Fruit fly (Drosophila melanogaster) whole organism, embryonic: Measurements from ENCODE around the gene ATPsynB.

Source experiments
- ATbp ChIP-seq: fragments of 200-800 bp; sonication (Bioruptor generic); optimal IDR thresholded peaks from 2 replicates; lab custom pipeline; 2017; ENCODE audit warnings: missing biosample characterization, mild to moderate bottlenecking, missing genetic modification characterization, missing genetic modification reagents
- Abd-B ChIP-seq: fragments of 200-800 bp; sonication (Bioruptor generic); optimal IDR thresholded peaks from 2 replicates; lab custom pipeline; 2018; ENCODE audit warnings: missing biosample characterization, mild to moderate bottlenecking, missing genetic modification characterization, moderate library complexity
- Ada2b ChIP-seq: fragments of 200-800 bp; sonication (Bioruptor generic); IDR thresholded peaks from 2 replicates; pipeline ENCODE4 v1.3.6; 2022; ENCODE audit warnings: missing biosample characterization, missing genetic modification characterization
- CG10274 ChIP-seq: fragments of 200-800 bp; sonication (Bioruptor generic); optimal IDR thresholded peaks from 3 replicates; lab custom pipeline; 2017; ENCODE audit warnings: missing biosample characterization, mild to moderate bottlenecking, missing genetic modification characterization
- CG10543 ChIP-seq: fragments of 200-800 bp; sonication (Bioruptor generic); optimal IDR thresholded peaks from 3 replicates; lab custom pipeline; 2017; ENCODE audit warnings: missing biosample characterization, mild to moderate bottlenecking, missing genetic modification characterization, moderate library complexity
- CG10654 ChIP-seq: fragments of 200-800 bp; sonication (Bioruptor generic); optimal IDR thresholded peaks from 2 replicates; lab custom pipeline; 2016; ENCODE audit warnings: missing biosample characterization, missing genetic modification characterization
- CG11456 ChIP-seq: fragments of 200-800 bp; sonication (Bioruptor generic); IDR thresholded peaks from 3 replicates; pipeline ENCODE4 v1.3.6; 2022; ENCODE audit warnings: missing biosample characterization, missing genetic modification characterization
- CG12071 ChIP-seq: fragments of 200-800 bp; sonication (Bioruptor generic); optimal IDR thresholded peaks from 3 replicates; lab custom pipeline; 2018; ENCODE audit warnings: missing biosample characterization, mild to moderate bottlenecking, missing genetic modification characterization
- CG12219 ChIP-seq: fragments of 200-800 bp; sonication (Bioruptor generic); optimal IDR thresholded peaks from 3 replicates; lab custom pipeline; 2018; ENCODE audit warnings: missing biosample characterization, mild to moderate bottlenecking, missing genetic modification characterization
- CG13123 ChIP-seq: fragments of 200-800 bp; sonication (Bioruptor generic); optimal IDR thresholded peaks from 2 replicates; lab custom pipeline; 2016; ENCODE audit warnings: missing biosample characterization, missing genetic modification characterization
- CG13296 ChIP-seq: fragments of 200-800 bp; sonication (Bioruptor generic); optimal IDR thresholded peaks from 3 replicates; lab custom pipeline; 2018; ENCODE audit warnings: missing biosample characterization, mild to moderate bottlenecking, missing genetic modification characterization
- CG17802 ChIP-seq: fragments of 200-800 bp; sonication (Bioruptor generic); optimal IDR thresholded peaks from 2 replicates; lab custom pipeline; 2018; ENCODE audit warnings: missing biosample characterization, mild to moderate bottlenecking, missing genetic modification characterization, moderate library complexity
- CG17829 ChIP-seq: fragments of 200-800 bp; optimal IDR thresholded peaks from 2 replicates; lab custom pipeline; 2019; ENCODE audit warnings: missing biosample characterization, mild to moderate bottlenecking, missing genetic modification characterization, moderate library complexity
- CG1832 ChIP-seq: fragments of 200-800 bp; sonication (Bioruptor generic); optimal IDR thresholded peaks from 2 replicates; lab custom pipeline; 2017; ENCODE audit warnings: missing biosample characterization, mild to moderate bottlenecking, missing genetic modification characterization, inconsistent platforms
- CG31388 ChIP-seq: fragments of 200-800 bp; sonication (Bioruptor generic); optimal IDR thresholded peaks from 2 replicates; lab custom pipeline; 2016; ENCODE audit warnings: missing biosample characterization, missing genetic modification characterization
- CG32772 ChIP-seq: fragments of 200-800 bp; sonication (Bioruptor generic); IDR thresholded peaks from 2 replicates; pipeline ENCODE4 v1.3.6; 2022; ENCODE audit warnings: missing biosample characterization, missing genetic modification characterization
- CG4404 ChIP-seq: fragments of 200-800 bp; sonication (Bioruptor generic); IDR thresholded peaks from 2 replicates; pipeline ENCODE4 v1.3.6; 2022; ENCODE audit warnings: missing biosample characterization, missing genetic modification characterization
- CG5180 ChIP-seq: fragments of 200-800 bp; sonication (Bioruptor generic); optimal IDR thresholded peaks from 3 replicates; lab custom pipeline; 2017; ENCODE audit warnings: missing biosample characterization, missing genetic modification characterization, mild to moderate bottlenecking, moderate library complexity, missing genetic modification reagents
- CG5245 ChIP-seq: fragments of 200-800 bp; sonication (Bioruptor generic); optimal IDR thresholded peaks from 3 replicates; lab custom pipeline; 2016; ENCODE audit warnings: missing biosample characterization, missing genetic modification characterization
- CG6175 ChIP-seq: fragments of 200-800 bp; sonication (Bioruptor generic); IDR thresholded peaks from 3 replicates; pipeline ENCODE4 v1.3.6; 2022; ENCODE audit warnings: missing biosample characterization, missing genetic modification characterization
- CG6791 ChIP-seq: fragments of 200-800 bp; sonication (Bioruptor generic); IDR thresholded peaks from 3 replicates; pipeline ENCODE4 v1.3.6; 2022; ENCODE audit warnings: missing biosample characterization, missing genetic modification characterization; ENCODE audit not compliant: partially characterized antibody
- CG7928 ChIP-seq: fragments of 200-800 bp; sonication (Bioruptor generic); optimal IDR thresholded peaks from 2 replicates; lab custom pipeline; 2017; ENCODE audit warnings: missing biosample characterization, mild to moderate bottlenecking, missing genetic modification characterization
- CG8281 ChIP-seq: fragments of 200-800 bp; sonication (Bioruptor generic); optimal IDR thresholded peaks from 2 replicates; lab custom pipeline; 2018; ENCODE audit warnings: missing biosample characterization, mild to moderate bottlenecking, missing genetic modification characterization, moderate library complexity
- CG8765 ChIP-seq: fragments of 200-800 bp; sonication (Bioruptor generic); IDR thresholded peaks from 2 replicates; pipeline ENCODE4 v1.3.6; 2022; ENCODE audit warnings: missing biosample characterization, missing genetic modification characterization
- CG9932 ChIP-seq: fragments of 200-800 bp; sonication (Bioruptor generic); IDR thresholded peaks from 2 replicates; pipeline ENCODE4 v1.3.6; 2022; ENCODE audit warnings: missing biosample characterization, missing genetic modification characterization
- CrebB ChIP-seq: fragments of 200-800 bp; sonication (Bioruptor generic); optimal IDR thresholded peaks from 3 replicates; lab custom pipeline; 2018; ENCODE audit warnings: missing biosample characterization, mild to moderate bottlenecking, missing genetic modification characterization
- D19B ChIP-seq: fragments of 200-800 bp; sonication (Bioruptor generic); optimal IDR thresholded peaks from 2 replicates; lab custom pipeline; 2017; ENCODE audit warnings: missing biosample characterization, mild to moderate bottlenecking, missing genetic modification characterization
- Doc3 ChIP-seq: fragments of 200-800 bp; sonication (Bioruptor generic); IDR thresholded peaks from 3 replicates; pipeline ENCODE4 v1.3.6; 2022; ENCODE audit warnings: missing biosample characterization, missing genetic modification characterization; ENCODE audit not compliant: partially characterized antibody
- HLH3B ChIP-seq: fragments of 200-800 bp; sonication (Bioruptor generic); IDR thresholded peaks from 2 replicates; pipeline ENCODE4 v1.3.6; 2022; ENCODE audit warnings: missing biosample characterization, missing genetic modification characterization
- Myb ChIP-seq: fragments of 200-800 bp; sonication (Bioruptor generic); optimal IDR thresholded peaks from 2 replicates; lab custom pipeline; 2016; ENCODE audit warnings: missing biosample characterization, missing genetic modification characterization
- Opbp ChIP-seq: fragments of 200-800 bp; sonication (Bioruptor generic); IDR thresholded peaks from 3 replicates; pipeline ENCODE4 v1.3.6; 2022; ENCODE audit warnings: missing biosample characterization, missing genetic modification characterization; ENCODE audit not compliant: partially characterized antibody
- TFAM ChIP-seq: fragments of 200-800 bp; sonication (Bioruptor generic); optimal IDR thresholded peaks from 2 replicates; lab custom pipeline; 2017; ENCODE audit warnings: missing biosample characterization, missing genetic modification characterization, inconsistent platforms
- ase ChIP-seq: fragments of 200-800 bp; sonication (Bioruptor generic); IDR thresholded peaks from 3 replicates; pipeline ENCODE4 v1.3.6; 2022; ENCODE audit warnings: missing biosample characterization, missing genetic modification characterization
- btn ChIP-seq: fragments of 200-800 bp; sonication (Bioruptor generic); optimal IDR thresholded peaks from 2 replicates; lab custom pipeline; 2016; ENCODE audit warnings: missing biosample characterization, missing genetic modification characterization
- danr ChIP-seq: fragments of 200-800 bp; sonication (Bioruptor generic); IDR thresholded peaks from 2 replicates; pipeline ENCODE4 v1.3.6; 2022; ENCODE audit warnings: missing biosample characterization, missing genetic modification characterization
- dmrt11E ChIP-seq: fragments of 200-800 bp; sonication (Bioruptor generic); optimal IDR thresholded peaks from 3 replicates; lab custom pipeline; 2018; ENCODE audit warnings: missing biosample characterization, mild to moderate bottlenecking, missing genetic modification characterization, moderate library complexity
- ewg ChIP-seq: fragments of 200-800 bp; sonication (Bioruptor generic); optimal IDR thresholded peaks from 3 replicates; lab custom pipeline; 2017; ENCODE audit warnings: mild to moderate bottlenecking, missing biosample characterization, missing genetic modification reagents, missing genetic modification characterization
- fd102C ChIP-seq: fragments of 200-800 bp; sonication (Bioruptor generic); optimal IDR thresholded peaks from 2 replicates; lab custom pipeline; 2018; ENCODE audit warnings: missing biosample characterization, mild to moderate bottlenecking, missing genetic modification characterization, moderate library complexity
- fd3F ChIP-seq: fragments of 200-800 bp; sonication (Bioruptor generic); optimal IDR thresholded peaks from 2 replicates; lab custom pipeline; 2018; ENCODE audit warnings: missing biosample characterization, mild to moderate bottlenecking, missing genetic modification characterization, moderate library complexity
- gcm2 ChIP-seq: fragments of 200-800 bp; sonication (Bioruptor generic); optimal IDR thresholded peaks from 2 replicates; lab custom pipeline; 2016; ENCODE audit warnings: missing biosample characterization, missing genetic modification characterization
- h ChIP-seq: fragments of >200 bp; optimal IDR thresholded peaks from 2 replicates; lab custom pipeline; 2017
- hb ChIP-seq: fragments of 200-800 bp; sonication (Bioruptor generic); IDR thresholded peaks from 3 replicates; pipeline ENCODE4 v1.3.6; 2022; ENCODE audit warnings: missing biosample characterization, missing genetic modification characterization; ENCODE audit not compliant: partially characterized antibody
- jumu ChIP-seq: fragments of 200-800 bp; sonication (Bioruptor generic); optimal IDR thresholded peaks from 3 replicates; lab custom pipeline; 2016; ENCODE audit warnings: missing biosample characterization, missing genetic modification characterization
- kay ChIP-seq: fragments of 200-800 bp; sonication (Bioruptor generic); optimal IDR thresholded peaks from 2 replicates; lab custom pipeline; 2016; ENCODE audit warnings: missing biosample characterization, missing genetic modification characterization
- onecut ChIP-seq: fragments of 200-800 bp; sonication (Bioruptor generic); IDR thresholded peaks from 2 replicates; pipeline ENCODE4 v1.3.6; 2022; ENCODE audit warnings: missing biosample characterization, missing genetic modification characterization
- repo ChIP-seq: fragments of 200-800 bp; sonication (Bioruptor generic); optimal IDR thresholded peaks from 2 replicates; lab custom pipeline; 2016; ENCODE audit warnings: missing biosample characterization, missing genetic modification characterization
- salm ChIP-seq: fragments of 200-800 bp; sonication (Bioruptor generic); optimal IDR thresholded peaks from 2 replicates; lab custom pipeline; 2018; ENCODE audit warnings: missing biosample characterization, mild to moderate bottlenecking, missing genetic modification characterization
- tgo ChIP-seq: fragments of 200-800 bp; sonication (Bioruptor generic); IDR thresholded peaks from 3 replicates; pipeline ENCODE4 v1.3.6; 2022; ENCODE audit warnings: missing biosample characterization, missing genetic modification characterization
- zen ChIP-seq: fragments of 200-800 bp; sonication (Bioruptor generic); optimal IDR thresholded peaks from 3 replicates; lab custom pipeline; 2018; ENCODE audit warnings: missing biosample characterization, mild to moderate bottlenecking, missing genetic modification characterization, moderate library complexity
- zfh1 ChIP-seq: fragments of 200-800 bp; sonication (Bioruptor generic); IDR thresholded peaks from 3 replicates; pipeline ENCODE4 v1.3.6; 2022; ENCODE audit warnings: missing biosample characterization, missing genetic modification characterization

Gene ATPsynB

DNA sequence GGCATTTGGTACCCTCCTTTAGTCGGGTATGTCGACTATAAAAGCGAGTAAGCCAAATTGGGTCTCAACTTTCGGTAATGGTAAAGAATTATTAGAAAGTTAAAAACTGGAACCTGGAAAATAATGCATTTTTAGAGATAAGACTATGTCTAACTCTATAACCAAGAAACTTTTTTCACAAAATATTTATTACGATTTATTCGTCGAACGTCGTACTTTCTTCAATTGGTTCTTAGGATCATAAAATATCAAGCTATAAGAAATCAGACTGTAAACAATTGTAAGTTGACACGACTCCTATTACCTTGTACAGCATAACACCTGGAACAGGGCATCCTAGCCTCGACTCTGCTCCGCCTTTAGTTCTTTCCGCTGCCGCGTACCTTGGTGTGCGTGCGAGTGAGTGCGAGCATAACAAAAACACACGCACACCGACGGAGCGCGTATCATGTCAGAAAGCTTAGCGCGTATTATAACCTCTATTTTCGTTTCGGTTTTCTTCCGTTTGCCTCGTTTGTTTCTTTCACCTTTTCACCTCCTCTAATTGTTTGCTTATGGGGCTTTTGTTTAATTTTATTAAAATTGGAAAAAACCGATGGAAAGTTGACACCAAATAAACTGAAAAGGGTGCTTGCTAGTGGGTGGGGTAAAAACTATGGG, 36.8 kb upstream of the ATPsynB start (continued):
- no peak for TF ChIP-seq hb (GFP tag; lab: Robert Waterston, UW)
- TF ChIP-seq repo (GFP tag; lab: Kevin White, UChicago) = peak; percentile 92
- peak; percentile 91 for TF ChIP-seq CG11456 (GFP tag; lab: Robert Waterston, UW)
- TF ChIP-seq CG9932 (GFP tag; lab: Robert Waterston, UW) = peak; percentile 89
- no peak for TF ChIP-seq Doc3 (GFP tag; lab: Robert Waterston, UW)
- TF ChIP-seq fd3F = peak; percentile 93
- TF ChIP-seq CrebB (tag; lab: Kevin White, UChicago) = peak; percentile 71
- peak; percentile 95 for TF ChIP-seq Abd-B
- peak; percentile 86 for TF ChIP-seq CG32772 (GFP tag; lab: Robert Waterston, UW)
- TF ChIP-seq CG5245 = peak; percentile 93
- no peak for TF ChIP-seq h (lab: Kevin White, UChicago)
- peak; percentile 88 for TF ChIP-seq CG12219
- peak; percentile 91 for TF ChIP-seq ewg
- no peak for TF ChIP-seq CG8765
- TF ChIP-seq CG10654 = peak; percentile 92
- no peak for TF ChIP-seq Opbp (GFP tag; lab: Robert Waterston, UW)
- peak; percentile 69; the same call in 2 of the 3 replicates for TF ChIP-seq zfh1
- TF ChIP-seq CG13123 = peak; percentile 82
- peak; percentile 48 for TF ChIP-seq CG1832 (GFP tag; lab: Kevin White, UChicago)
- TF ChIP-seq CG31388 (GFP tag; lab: Kevin White, UChicago) = peak; percentile 87
- TF ChIP-seq CG10543 (GFP tag; lab: Kevin White, UChicago) = peak; percentile 98
- peak; percentile 94 for TF ChIP-seq CG17829
- TF ChIP-seq CG5180 (GFP tag; lab: Kevin White, UChicago) = peak; percentile 89
- peak; percentile 90 for TF ChIP-seq btn (GFP tag; lab: Kevin White, UChicago)
- peak; percentile 75; the same call in 2 of the 3 replicates for TF ChIP-seq ase (GFP tag; lab: Robert Waterston, UW)
- peak; percentile 97 for TF ChIP-seq jumu
- peak; percentile 95 for TF ChIP-seq CG13296
- TF ChIP-seq onecut (GFP tag; lab: Robert Waterston, UW) = peak; percentile 85
- peak; percentile 95 for TF ChIP-seq kay (GFP tag; lab: Kevin White, UChicago)
- TF ChIP-seq ATbp (GFP tag; lab: Kevin White, UChicago) = peak; percentile 92
- peak; percentile 99 for TF ChIP-seq D19B (GFP tag; lab: Kevin White, UChicago)
- TF ChIP-seq Myb = peak; percentile 89
- peak; percentile 85 for TF ChIP-seq Ada2b (GFP tag; lab: Robert Waterston, UW)
- peak; percentile 74 for TF ChIP-seq CG7928 (GFP tag; lab: Kevin White, UChicago)
- TF ChIP-seq fd102C (GFP tag; lab: Kevin White, UChicago) = peak; percentile 16
- TF ChIP-seq CG10274 (GFP tag; lab: Kevin White, UChicago) = peak; percentile 94
- peak; percentile 85 for TF ChIP-seq TFAM
- peak; percentile 85 for TF ChIP-seq danr (GFP tag; lab: Robert Waterston, UW)
- no peak for TF ChIP-seq CG6791 (GFP tag; lab: Robert Waterston, UW)
- peak; percentile 91 for TF ChIP-seq tgo (GFP tag; lab: Robert Waterston, UW)
- peak; percentile 91 for TF ChIP-seq gcm2 (GFP tag; lab: Kevin White, UChicago)
- TF ChIP-seq CG4404 (GFP tag; lab: Robert Waterston, UW) = peak; percentile 81
- peak; percentile 88 for TF ChIP-seq dmrt11E (tag; lab: Kevin White, UChicago)
- peak; percentile 81 for TF ChIP-seq CG12071 (GFP tag; lab: Kevin White, UChicago)
- peak; percentile 85 for TF ChIP-seq CG8281
- TF ChIP-seq salm (tag; lab: Kevin White, UChicago) = peak; percentile 81
- peak; percentile 74 for TF ChIP-seq zen (tag; lab: Kevin White, UChicago)
- TF ChIP-seq CG17802 (tag; lab: Kevin White, UChicago) = peak; percentile 78
- TF ChIP-seq HLH3B (GFP tag; lab: Robert Waterston, UW) = peak; percentile 88; the same call in 1 of the 2 replicates
- TF ChIP-seq CG6175 (GFP tag; lab: Robert Waterston, UW) = peak; percentile 79; the same call in 1 of the 3 replicates
